Worm (Caenorhabditis elegans) whole organism, L2 larva: ENCODE measurements around the gene F44A2.3.

Source experiments
- blmp-1 ChIP-seq: sonication (generic microtip); optimal IDR thresholded peaks from 2 replicates; lab custom pipeline; 2017; ENCODE audit warnings: missing genetic modification characterization, mild to moderate bottlenecking, missing compliant biosample characterization, antibody characterized with exemption, moderate library complexity; ENCODE audit not compliant: insufficient read depth
- elt-1 ChIP-seq: fragments of 150-350 bp; optimal IDR thresholded peaks from 2 replicates; lab custom pipeline; 2014; ENCODE audit warnings: missing biosample characterization, missing genetic modification characterization
- lin-13 ChIP-seq: fragments of 150-350 bp; optimal IDR thresholded peaks from 2 replicates; lab custom pipeline; 2014; ENCODE audit warnings: missing biosample characterization, missing genetic modification reagents, missing genetic modification characterization
- lin-39 ChIP-seq: fragments of 150-350 bp; optimal IDR thresholded peaks from 2 replicates; lab custom pipeline; 2014; ENCODE audit warnings: missing biosample characterization, missing genetic modification reagents, missing genetic modification characterization
- nhr-11 ChIP-seq: fragments of 150-350 bp; optimal IDR thresholded peaks from 2 replicates; lab custom pipeline; 2014; ENCODE audit warnings: missing biosample characterization, missing genetic modification characterization
- unc-39 ChIP-seq: fragments of 150-350 bp; optimal IDR thresholded peaks from 2 replicates; lab custom pipeline; 2014; ENCODE audit warnings: missing biosample characterization, missing genetic modification characterization
- unc-62 ChIP-seq: fragments of 150-350 bp; optimal IDR thresholded peaks from 2 replicates; lab custom pipeline; 2014; ENCODE audit warnings: missing biosample characterization, missing genetic modification reagents, missing genetic modification characterization
- zag-1 ChIP-seq: fragments of 150-350 bp; optimal IDR thresholded peaks from 2 replicates; lab custom pipeline; 2014; ENCODE audit warnings: missing biosample characterization, missing genetic modification characterization

ce11 chrV:9262708-9263107, 42.5 kb upstream of the F44A2.3 start:
- TF ChIP-seq nhr-11 (tag; lab: Kevin White, UChicago) (no peak), lin-39 (no peak), elt-1 (tag; lab: Kevin White, UChicago) (no peak), lin-13 (GFP tag; lab: Kevin White, UChicago) (no peak), blmp-1 (tag; lab: Kevin White, UChicago) (no peak), unc-62 (GFP tag; lab: Kevin White, UChicago) (no peak), zag-1 (tag; lab: Kevin White, UChicago) (no peak), unc-39 (tag; lab: Kevin White, UChicago) (no peak)
